Fruit fly (Drosophila melanogaster): Measurements from ENCODE around the gene CG31097.
A peak's percentile ranks its signal among the peaks of the same experiment; 100 is the strongest.

DNA sequence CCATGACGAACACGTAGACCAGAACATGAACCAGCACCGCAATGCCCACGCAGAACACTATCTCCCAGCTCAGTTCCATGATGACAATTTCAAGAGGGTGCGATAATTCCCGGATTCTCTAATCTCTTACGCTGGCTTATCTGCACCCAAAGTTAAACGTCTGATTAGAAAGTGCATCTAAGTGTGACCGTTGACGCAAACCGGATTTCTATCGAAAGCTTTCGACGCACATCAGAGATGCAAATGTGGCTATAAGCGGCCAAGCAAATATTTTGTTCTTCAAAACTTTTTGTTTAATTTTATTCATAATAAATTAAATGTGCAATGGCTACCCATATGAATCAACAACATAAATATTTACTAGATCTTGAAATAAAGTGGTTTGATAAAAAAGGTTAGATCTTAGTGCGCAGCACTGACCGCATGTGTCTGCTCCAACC is 35.2 kb downstream of the CG31097 start, which contains the start of the genes Kdsr and CG11858:
- TF ChIP-seq CG32006 (GFP tag; optimal IDR thresholded peaks at IDR 0.05) (no peak), Gug (GFP tag; IDR thresholded peaks at IDR 0.05) (peak; percentile 65), OdsH (GFP tag; optimal IDR thresholded peaks at IDR 0.05) (no peak), CG1621 (tag; optimal IDR thresholded peaks at IDR 0.05) (peak; percentile 44), achi (GFP tag; optimal IDR thresholded peaks at IDR 0.05) (peak; percentile 36), fd59A (GFP tag; optimal IDR thresholded peaks at IDR 0.05) (no peak), topi (GFP tag; optimal IDR thresholded peaks at IDR 0.05) (no peak), Lpt (GFP tag; optimal IDR thresholded peaks at IDR 0.05) (peak; percentile 6), spab (GFP tag; optimal IDR thresholded peaks at IDR 0.05) (no peak), Eip78C (GFP tag) (no peak), pdm3 (GFP tag; optimal IDR thresholded peaks at IDR 0.05) (no peak)
